Worm (Caenorhabditis elegans) whole organism, late embryonic: ENCODE data around the gene C54F6.17.

Experiments used
- C08G9.2 ChIP-seq: sonication (generic microtip); optimal IDR thresholded peaks from 2 replicates; lab custom pipeline; 2016; ENCODE audit warnings: mild to moderate bottlenecking, missing genetic modification characterization, moderate library complexity, missing compliant biosample characterization
- F13H6.1 ChIP-seq: sonication (generic microtip); optimal IDR thresholded peaks from 2 replicates; lab custom pipeline; 2016; ENCODE audit warnings: missing genetic modification characterization, missing compliant biosample characterization
- ceh-48 ChIP-seq: sonication (generic microtip); optimal IDR thresholded peaks from 2 replicates; lab custom pipeline; 2016; ENCODE audit warnings: missing genetic modification characterization, inconsistent platforms, missing compliant biosample characterization
- elt-2 ChIP-seq: sonication (generic microtip); optimal IDR thresholded peaks from 2 replicates; lab custom pipeline; 2016; ENCODE audit warnings: missing genetic modification reagents, missing genetic modification characterization, missing compliant biosample characterization
- ets-4 ChIP-seq: sonication (generic microtip); optimal IDR thresholded peaks from 2 replicates; lab custom pipeline; 2016; ENCODE audit warnings: missing genetic modification characterization, missing compliant biosample characterization
- lin-11 ChIP-seq: fragments of 200-800 bp; sonication (Bioruptor generic); optimal IDR thresholded peaks from 2 replicates; lab custom pipeline; 2018; ENCODE audit warnings: mild to moderate bottlenecking, missing genetic modification characterization, missing compliant biosample characterization
- nfya-1 ChIP-seq: sonication (generic microtip); optimal IDR thresholded peaks from 2 replicates; lab custom pipeline; 2017; ENCODE audit warnings: missing genetic modification characterization, mild to moderate bottlenecking, missing compliant biosample characterization, antibody characterized with exemption, moderate library complexity
- nhr-11 ChIP-seq: fragments of 150-350 bp; optimal IDR thresholded peaks from 2 replicates; lab custom pipeline; 2014; ENCODE audit warnings: missing biosample characterization, missing genetic modification characterization
- npax-4 ChIP-seq: sonication (generic microtip); optimal IDR thresholded peaks from 2 replicates; lab custom pipeline; 2016; ENCODE audit warnings: missing genetic modification characterization, missing compliant biosample characterization
- pha-4 ChIP-seq: fragments of 150-350 bp; optimal IDR thresholded peaks from 2 replicates; lab custom pipeline; 2018; ENCODE audit warnings: missing biosample characterization, missing genetic modification reagents, missing genetic modification characterization
- pros-1 ChIP-seq: fragments of 150-350 bp; optimal IDR thresholded peaks from 2 replicates; lab custom pipeline; 2014; ENCODE audit warnings: missing biosample characterization, missing genetic modification reagents, missing genetic modification characterization
- sox-2 ChIP-seq: fragments of 200-800 bp; sonication (Bioruptor generic); IDR thresholded peaks from 2 replicates; pipeline ENCODE4 v1.3.6; 2022; ENCODE audit warnings: missing genetic modification reagents, missing genetic modification characterization, missing compliant biosample characterization

DNA sequence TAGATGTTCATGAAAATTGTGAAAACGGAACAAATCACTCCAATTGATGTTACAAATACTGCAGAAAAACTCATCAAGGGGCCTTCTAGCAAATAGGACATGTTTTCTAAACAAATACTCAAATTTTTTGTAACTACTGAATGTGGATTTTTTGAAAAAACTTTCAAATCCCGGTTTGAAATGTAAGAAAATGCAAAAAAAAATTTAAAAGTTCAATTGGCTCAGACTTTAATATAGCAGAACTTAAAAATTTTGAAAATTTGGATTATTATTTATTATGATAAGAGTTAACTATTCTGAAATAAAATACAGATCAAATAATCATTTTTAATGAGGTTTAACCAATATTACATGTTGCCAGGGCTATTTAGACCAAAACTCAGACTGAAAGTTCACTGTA is 36.9 kb upstream of the C54F6.17 start, which contains the start of gene srbc-9:
- TF ChIP-seq npax-4 (tag; lab: Kevin White, UChicago) (no peak), ceh-48 (no peak), sox-2 (GFP tag; lab: Robert Waterston, UW) (no peak), nfya-1 (tag; lab: Kevin White, UChicago) (no peak), ets-4 (tag; lab: Kevin White, UChicago) (no peak), elt-2 (tag; lab: Kevin White, UChicago) (no peak), pha-4 (tag; lab: Kevin White, UChicago) (no peak), C08G9.2 (tag; lab: Kevin White, UChicago) (no peak), F13H6.1 (tag; lab: Kevin White, UChicago) (no peak), pros-1 (tag; lab: Kevin White, UChicago) (no peak), nhr-11 (tag; lab: Kevin White, UChicago) (no peak), lin-11 (no peak)
